Worm (Caenorhabditis elegans): ENCODE data around the gene Y61A9LA.4.
A peak's percentile ranks its signal among the peaks of the same experiment; 100 is the strongest.

Y61A9LA.4 gene

ce11 chrV:4585009-4585408 lies 24.5 kb downstream of the Y61A9LA.4 start, which contains the start of gene Y61A9LA.1:
Y61A9LA.1 (plus strand) TSS chrV:4585309.
- TF ChIP-seq elt-4 (tag; optimal IDR thresholded peaks at IDR 0.05) = no peak
- no peak for TF ChIP-seq fax-1 (tag; optimal IDR thresholded peaks at IDR 0.05)
- TF ChIP-seq pax-1 (tag; optimal IDR thresholded peaks at IDR 0.05) = no peak
- no peak for TF ChIP-seq hlh-15 (tag; optimal IDR thresholded peaks at IDR 0.05)
- TF ChIP-seq dve-1 (tag; optimal IDR thresholded peaks at IDR 0.05) = no peak
- no peak for TF ChIP-seq pat-9 (tag; optimal IDR thresholded peaks at IDR 0.05)
- TF ChIP-seq npax-4 (tag; optimal IDR thresholded peaks at IDR 0.05) = no peak
- no peak for TF ChIP-seq sdc-2 (tag; optimal IDR thresholded peaks at IDR 0.05)
- TF ChIP-seq ceh-2 (tag; optimal IDR thresholded peaks at IDR 0.05) = no peak
- no peak for TF ChIP-seq K02D7.2 (tag; optimal IDR thresholded peaks at IDR 0.05)
- no peak for TF ChIP-seq nhr-11 (tag; optimal IDR thresholded peaks at IDR 0.05)
- TF ChIP-seq K09A11.1 (tag; optimal IDR thresholded peaks at IDR 0.05; ENCODE audit: insufficient read depth) = no peak
- TF ChIP-seq tbx-2 (tag; optimal IDR thresholded peaks at IDR 0.05) = no peak
- no peak for TF ChIP-seq ahr-1 (tag; optimal IDR thresholded peaks at IDR 0.05)
- no peak for TF ChIP-seq ttx-3 (tag; optimal IDR thresholded peaks at IDR 0.05)
- no peak for TF ChIP-seq hlh-13 (GFP tag; optimal IDR thresholded peaks at IDR 0.05)
- TF ChIP-seq ceh-22 (tag; optimal IDR thresholded peaks at IDR 0.05) = no peak
- no peak for TF ChIP-seq ceh-14 (tag; optimal IDR thresholded peaks at IDR 0.05)
- TF ChIP-seq madf-2 (tag; optimal IDR thresholded peaks at IDR 0.05) = no peak
- TF ChIP-seq lin-11 (tag; optimal IDR thresholded peaks at IDR 0.05) = no peak

ce11 chrV:4590791-4591190 lies 30.2 kb downstream of the Y61A9LA.4 start:
- TF ChIP-seq tbx-2 (tag; optimal IDR thresholded peaks at IDR 0.05) (no peak), elt-2 (tag; optimal IDR thresholded peaks at IDR 0.05) (peak; percentile 58), nhr-11 (tag; optimal IDR thresholded peaks at IDR 0.05) (no peak)

- TF ChIP-seq unc-42 (tag; optimal IDR thresholded peaks at IDR 0.05) = no peak
- peak; percentile 90 for TF ChIP-seq elt-2 (tag; optimal IDR thresholded peaks at IDR 0.05)
- no peak for TF ChIP-seq sox-2 (GFP tag; IDR thresholded peaks at IDR 0.05)
Observed at ce11 chrV:4598489-4598888, 37.9 kb downstream of the Y61A9LA.4 start.

- TF ChIP-seq ceh-18 (tag; optimal IDR thresholded peaks at IDR 0.05) = no peak
- TF ChIP-seq che-1 (tag; optimal IDR thresholded peaks at IDR 0.05) = no peak
- TF ChIP-seq C38D4.7 (GFP tag; optimal IDR thresholded peaks at IDR 0.05) = no peak
- no peak for TF ChIP-seq ztf-16 (tag; optimal IDR thresholded peaks at IDR 0.05)
- TF ChIP-seq ceh-30 (tag; optimal IDR thresholded peaks at IDR 0.05) = no peak
- no peak for TF ChIP-seq F13H6.1 (tag; optimal IDR thresholded peaks at IDR 0.05)
- no peak for TF ChIP-seq npax-4 (tag; optimal IDR thresholded peaks at IDR 0.05)
- TF ChIP-seq hlh-15 (tag; optimal IDR thresholded peaks at IDR 0.05) = no peak
Observed at ce11 chrV:4599225-4599624, 38.7 kb downstream of the Y61A9LA.4 start.

- TF ChIP-seq T23F11.4 (GFP tag; optimal IDR thresholded peaks at IDR 0.05) (no peak), Y22D7AL.16 (tag; optimal IDR thresholded peaks at IDR 0.05) (no peak), gmeb-2 (tag; optimal IDR thresholded peaks at IDR 0.05) (no peak), ceh-19 (GFP tag; optimal IDR thresholded peaks at IDR 0.05) (no peak), syd-9 (tag; optimal IDR thresholded peaks at IDR 0.05) (no peak), ceh-22 (tag; optimal IDR thresholded peaks at IDR 0.05) (no peak)
Observed at ce11 chrV:4606828-4607227, 46.3 kb downstream of the Y61A9LA.4 start, which contains the start of gene txt-6. txt-6 (minus strand) TSS chrV:4606928.

Data from whole organism, late embryonic.